Fruit fly (Drosophila melanogaster) Kc167 (cell line): ENCODE measurements around the gene Rpt3.

Source experiments
- Myc ChIP-seq: fragments of >200 bp; optimal IDR thresholded peaks from 2 replicates; lab custom pipeline; 2017; ENCODE audit warnings: missing external identifiers
- ttk ChIP-seq: sonication (Bioruptor generic); optimal IDR thresholded peaks from 2 replicates; lab custom pipeline; 2017; ENCODE audit warnings: missing external identifiers

DNA sequence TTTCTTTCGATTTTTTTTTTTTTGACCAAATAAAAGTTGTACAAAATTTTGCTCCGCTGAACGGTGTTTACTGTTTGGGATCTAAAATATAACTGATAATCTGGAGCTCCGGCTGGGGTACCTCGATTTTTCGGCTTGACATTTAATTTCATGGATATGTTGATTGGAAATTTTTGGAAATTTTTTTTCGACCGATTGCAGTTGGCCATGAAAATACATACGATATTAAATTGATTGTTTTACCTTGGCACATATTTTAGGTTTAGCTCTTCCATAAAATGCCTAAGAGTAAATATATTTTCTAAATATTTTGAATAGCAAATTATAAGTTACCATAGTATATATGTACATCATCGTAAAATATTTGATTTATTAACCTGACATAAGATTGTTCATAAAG, 45.7 kb downstream of the Rpt3 start, which contains the start of gene CG1394:
- no peak for TF ChIP-seq Myc (lab: Kevin White, UChicago)
- TF ChIP-seq ttk (lab: Kevin White, UChicago): no peak
